Fruit fly (Drosophila melanogaster) whole organism, wandering third instar larva: ENCODE measurements around the gene CG11655.
A peak's percentile ranks its signal among the peaks of the same experiment; 100 is the strongest.

Experiments used
- Abd-B ChIP-seq: fragments of >200 bp; optimal IDR thresholded peaks from 2 replicates; lab custom pipeline; 2017; ENCODE audit warnings: missing biosample characterization, missing genetic modification characterization
- CG32264 ChIP-seq: fragments of 200-800 bp; sonication (Bioruptor generic); optimal IDR thresholded peaks from 2 replicates; lab custom pipeline; 2016; ENCODE audit warnings: missing biosample characterization, missing genetic modification characterization
- CrebA ChIP-seq: fragments of 200-800 bp; sonication (Bioruptor generic); optimal IDR thresholded peaks from 2 replicates; lab custom pipeline; 2016; ENCODE audit warnings: missing biosample characterization, mild to moderate bottlenecking, missing genetic modification characterization, borderline replicate concordance
- Dif ChIP-seq: fragments of 200-275, 200-300 bp; sonication (Bioruptor generic); optimal IDR thresholded peaks from 2 replicates; lab custom pipeline; 2018; ENCODE audit warnings: missing biosample characterization, missing genetic modification characterization; ENCODE audit not compliant: partially characterized antibody
- GATAd ChIP-seq: sonication (Bioruptor generic); optimal IDR thresholded peaks from 2 replicates; lab custom pipeline; 2016; ENCODE audit warnings: missing biosample characterization, missing genetic modification characterization
- HLH106 ChIP-seq: fragments of 200-800 bp; optimal IDR thresholded peaks from 3 replicates; lab custom pipeline; 2019; ENCODE audit warnings: missing biosample characterization, mild to moderate bottlenecking, missing genetic modification characterization, moderate library complexity
- Hnf4 ChIP-seq: fragments of 200-800 bp; sonication (Bioruptor generic); optimal IDR thresholded peaks from 2 replicates; lab custom pipeline; 2016; ENCODE audit warnings: missing biosample characterization, mild to moderate bottlenecking, missing genetic modification characterization
- Hr78 ChIP-seq: fragments of >200 bp; optimal IDR thresholded peaks from 2 replicates; lab custom pipeline; 2017; ENCODE audit warnings: missing biosample characterization, missing genetic modification characterization
- Hr83 ChIP-seq: fragments of 200-300 bp; sonication (Bioruptor generic); optimal IDR thresholded peaks from 2 replicates; lab custom pipeline; 2016; ENCODE audit warnings: missing biosample characterization, mild to moderate bottlenecking, missing genetic modification characterization, moderate library complexity; ENCODE audit not compliant: poor library complexity, severe bottlenecking
- Jra ChIP-seq: sonication (Bioruptor generic); optimal IDR thresholded peaks from 2 replicates; lab custom pipeline; 2016; ENCODE audit warnings: missing biosample characterization, missing genetic modification characterization
- Mio ChIP-seq: sonication (Bioruptor generic); optimal IDR thresholded peaks from 2 replicates; lab custom pipeline; 2016; ENCODE audit warnings: missing biosample characterization, missing genetic modification characterization
- Rel ChIP-seq, 2 experiments: fragments of 200-800 bp; sonication (Bioruptor generic) in 1 of 2; optimal IDR thresholded peaks; 2 replicates in 1 of 2; 3 replicates in 1 of 2; lab custom pipeline; 2016 to 2019; ENCODE audit warnings: mild to moderate bottlenecking in 2 of 2, missing biosample characterization in 2 of 2, missing genetic modification characterization in 2 of 2, moderate library complexity in 1 of 2
- Sp1 ChIP-seq: fragments of 200-800 bp; sonication (Bioruptor generic); optimal IDR thresholded peaks from 3 replicates; lab custom pipeline; 2019; ENCODE audit warnings: missing biosample characterization, mild to moderate bottlenecking, missing genetic modification characterization, moderate library complexity
- Vsx2 ChIP-seq: fragments of 200-300, 225-300 bp; sonication (Bioruptor generic); optimal IDR thresholded peaks from 2 replicates; lab custom pipeline; 2018; ENCODE audit warnings: missing biosample characterization, missing genetic modification characterization; ENCODE audit not compliant: partially characterized antibody
- br ChIP-seq: fragments of 200-800 bp; sonication (Bioruptor generic); optimal IDR thresholded peaks from 2 replicates; lab custom pipeline; 2016; ENCODE audit warnings: missing biosample characterization, missing genetic modification characterization
- brk ChIP-seq: fragments of 200-800 bp; sonication (Bioruptor generic); optimal IDR thresholded peaks from 2 replicates; lab custom pipeline; 2016; ENCODE audit warnings: missing biosample characterization, mild to moderate bottlenecking, missing genetic modification characterization
- dl ChIP-seq, 2 experiments: fragments of 175-275, 200-275 bp in 1 of 2; fragments of 200-275 bp in 1 of 2; sonication (Bioruptor generic); optimal IDR thresholded peaks; lab custom pipeline; 2018; ENCODE audit warnings: mild to moderate bottlenecking in 2 of 2, missing biosample characterization in 2 of 2, missing genetic modification characterization in 2 of 2, moderate library complexity in 2 of 2; ENCODE audit not compliant: partially characterized antibody in 2 of 2, insufficient read depth in 1 of 2
- dmrt93B ChIP-seq: fragments of 200-800 bp; sonication (Bioruptor generic); optimal IDR thresholded peaks from 2 replicates; lab custom pipeline; 2018; ENCODE audit warnings: missing biosample characterization, mild to moderate bottlenecking, missing genetic modification characterization
- dsf ChIP-seq: sonication (Bioruptor generic); optimal IDR thresholded peaks from 2 replicates; lab custom pipeline; 2016; ENCODE audit warnings: missing biosample characterization, missing genetic modification characterization, borderline replicate concordance
- ey ChIP-seq: fragments of 200-800 bp; sonication (Bioruptor generic); optimal IDR thresholded peaks from 2 replicates; lab custom pipeline; 2016; ENCODE audit warnings: missing biosample characterization, missing genetic modification characterization
- foxo ChIP-seq, 2 experiments: fragments of 200-800 bp; sonication (Bioruptor generic); optimal IDR thresholded peaks; 2 replicates in 1 of 2; 3 replicates in 1 of 2; lab custom pipeline; 2016 to 2017; ENCODE audit warnings: missing biosample characterization in 2 of 2, missing genetic modification characterization in 2 of 2
- fru ChIP-seq: fragments of 200-800 bp; sonication (Bioruptor generic); optimal IDR thresholded peaks from 3 replicates; lab custom pipeline; 2016; ENCODE audit warnings: missing biosample characterization, mild to moderate bottlenecking, missing genetic modification characterization
- h ChIP-seq: fragments of 200-800 bp; sonication (Bioruptor generic); optimal IDR thresholded peaks from 3 replicates; lab custom pipeline; 2016; ENCODE audit warnings: missing biosample characterization, mild to moderate bottlenecking, missing genetic modification characterization
- jim ChIP-seq: fragments of 175-275, 200-325 bp; sonication (Bioruptor generic); optimal IDR thresholded peaks from 2 replicates; lab custom pipeline; 2016; ENCODE audit warnings: missing biosample characterization, mild to moderate bottlenecking, missing genetic modification characterization
- lola ChIP-seq: fragments of >200 bp; optimal IDR thresholded peaks from 2 replicates; lab custom pipeline; 2017; ENCODE audit warnings: missing biosample characterization, missing genetic modification characterization
- psq ChIP-seq: fragments of 200-800 bp; sonication (Bioruptor generic); optimal IDR thresholded peaks from 3 replicates; lab custom pipeline; 2017; ENCODE audit warnings: missing biosample characterization, mild to moderate bottlenecking, missing genetic modification characterization, moderate library complexity
- rgr ChIP-seq: fragments of 200-800 bp; sonication (Bioruptor generic); optimal IDR thresholded peaks from 3 replicates; lab custom pipeline; 2016; ENCODE audit warnings: missing biosample characterization, mild to moderate bottlenecking, missing genetic modification characterization
- sage ChIP-seq: fragments of 200-800 bp; sonication (Bioruptor generic); optimal IDR thresholded peaks from 2 replicates; lab custom pipeline; 2016; ENCODE audit warnings: missing biosample characterization, mild to moderate bottlenecking, missing genetic modification characterization
- tai ChIP-seq: sonication (Bioruptor generic); optimal IDR thresholded peaks from 2 replicates; lab custom pipeline; 2016; ENCODE audit warnings: missing biosample characterization, missing genetic modification characterization

Gene CG11655

DNA sequence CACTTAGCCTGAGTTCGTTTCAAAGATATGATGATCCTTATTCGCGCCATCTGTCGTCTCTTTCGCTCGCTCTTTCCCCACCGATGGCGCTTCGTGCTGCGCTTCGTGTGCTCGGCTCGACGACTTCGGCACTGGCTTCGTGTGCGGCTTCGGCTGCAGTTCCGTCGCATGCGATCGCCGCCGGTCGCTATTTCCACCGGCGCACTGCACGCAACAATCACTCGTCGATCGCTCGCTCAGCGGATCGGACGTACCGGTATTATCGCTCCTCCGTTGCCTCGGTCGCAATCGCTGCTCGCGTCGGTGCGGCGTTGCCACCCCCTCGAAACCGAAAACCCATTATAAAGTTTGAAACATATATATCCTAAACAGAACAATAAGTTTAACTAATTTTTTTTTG is 45.5 kb downstream of the CG11655 start:
- TF ChIP-seq Sp1 (GFP tag; lab: Kevin White, UChicago) = peak; percentile 54
- no peak for TF ChIP-seq CrebA
- TF ChIP-seq jim (GFP tag; lab: Kevin White, UChicago) = no peak
- TF ChIP-seq HLH106 (tag; lab: Kevin White, UChicago) = peak; percentile 7
- TF ChIP-seq foxo (GFP tag; optimal IDR thresholded peaks at IDR 0.05; lab: Kevin White, UChicago) = peak in 1 of 2 experiments; percentile 26
- TF ChIP-seq fru (GFP tag; lab: Kevin White, UChicago) = peak; percentile 12
- peak; percentile 12 for TF ChIP-seq tai (GFP tag; lab: Kevin White, UChicago)
- peak; percentile 55 for TF ChIP-seq h
- no peak for TF ChIP-seq dl (GFP tag; optimal IDR thresholded peaks at IDR 0.05; lab: Kevin White, UChicago; ENCODE audit: insufficient read depth in 1 of 2, partially characterized antibody in 2 of 2)
- peak; percentile 42 for TF ChIP-seq rgr (GFP tag; lab: Kevin White, UChicago)
- peak; percentile 42 for TF ChIP-seq br (GFP tag; lab: Kevin White, UChicago)
- peak; percentile 57 for TF ChIP-seq Dif
- TF ChIP-seq brk = no peak
- no peak for TF ChIP-seq Vsx2 (GFP tag; lab: Kevin White, UChicago)
- no peak for TF ChIP-seq Mio (GFP tag; lab: Kevin White, UChicago)
- TF ChIP-seq Abd-B (GFP tag; lab: Kevin White, UChicago) = no peak
- no peak for TF ChIP-seq Hr78
- no peak for TF ChIP-seq dmrt93B (GFP tag; lab: Kevin White, UChicago)
- TF ChIP-seq Hnf4 = peak; percentile 45
- no peak for TF ChIP-seq CG32264 (GFP tag; lab: Kevin White, UChicago)
- no peak for TF ChIP-seq sage (GFP tag; lab: Kevin White, UChicago)
- TF ChIP-seq GATAd = no peak
- TF ChIP-seq lola (GFP tag; lab: Kevin White, UChicago) = no peak
- TF ChIP-seq Rel (GFP tag; optimal IDR thresholded peaks at IDR 0.05; lab: Kevin White, UChicago) = no peak
- peak; percentile 41 for TF ChIP-seq Rel (tag; optimal IDR thresholded peaks at IDR 0.05; lab: Kevin White, UChicago)
- TF ChIP-seq ey (GFP tag; lab: Kevin White, UChicago) = no peak
- TF ChIP-seq Hr83 (GFP tag; lab: Kevin White, UChicago) = peak; percentile 66
- TF ChIP-seq, all 38 proteins: peak for 12

DNA sequence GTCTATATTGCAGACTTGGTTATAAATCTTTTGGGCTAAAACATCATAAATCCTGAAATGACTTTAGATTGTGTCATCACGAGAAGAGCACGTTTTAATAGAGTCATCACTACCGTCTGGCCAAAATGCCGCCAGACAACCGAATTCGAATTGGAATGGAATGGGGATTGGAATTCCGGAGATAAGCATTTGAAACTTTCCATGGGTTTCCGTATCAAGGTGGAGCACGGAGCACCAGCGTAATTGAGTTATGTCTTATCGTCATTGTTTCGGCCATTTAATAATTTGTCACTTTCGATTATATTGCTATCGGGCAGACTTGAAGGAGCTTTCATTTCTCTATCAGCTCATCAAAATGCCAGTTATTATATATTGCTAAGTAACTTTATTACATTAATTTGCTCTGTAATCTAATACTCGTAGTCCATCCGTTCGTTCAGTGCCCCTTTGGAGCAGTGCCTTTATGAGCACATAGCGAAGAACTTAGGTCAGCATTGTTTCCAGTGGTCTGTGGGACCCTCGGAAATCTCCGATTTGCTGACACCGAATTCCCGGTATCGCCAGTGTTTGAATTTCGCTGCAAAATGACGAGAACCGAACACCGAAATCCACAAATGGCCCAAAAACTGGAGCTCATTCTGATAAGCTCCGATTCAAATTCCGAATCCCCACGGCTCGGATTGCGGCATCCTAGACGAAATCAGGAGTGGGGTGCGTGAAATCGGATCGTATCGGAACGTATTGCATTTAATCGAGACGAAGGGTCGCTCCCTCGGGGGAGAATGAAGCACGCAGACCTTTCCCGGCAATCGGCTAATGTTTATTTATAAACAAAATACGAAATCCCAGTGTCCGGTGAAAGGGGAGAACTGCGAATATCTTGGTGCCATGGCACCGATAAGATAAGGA is 47.0 kb downstream of the CG11655 start:
- TF ChIP-seq br (GFP tag; lab: Kevin White, UChicago) = peak; percentile 55
- TF ChIP-seq HLH106 (tag; lab: Kevin White, UChicago) = no peak
- no peak for TF ChIP-seq Rel (GFP tag; optimal IDR thresholded peaks at IDR 0.05; lab: Kevin White, UChicago)
- peak; percentile 41 for TF ChIP-seq Rel (tag; optimal IDR thresholded peaks at IDR 0.05; lab: Kevin White, UChicago)
- TF ChIP-seq, all 38 proteins: peak for 2

DNA sequence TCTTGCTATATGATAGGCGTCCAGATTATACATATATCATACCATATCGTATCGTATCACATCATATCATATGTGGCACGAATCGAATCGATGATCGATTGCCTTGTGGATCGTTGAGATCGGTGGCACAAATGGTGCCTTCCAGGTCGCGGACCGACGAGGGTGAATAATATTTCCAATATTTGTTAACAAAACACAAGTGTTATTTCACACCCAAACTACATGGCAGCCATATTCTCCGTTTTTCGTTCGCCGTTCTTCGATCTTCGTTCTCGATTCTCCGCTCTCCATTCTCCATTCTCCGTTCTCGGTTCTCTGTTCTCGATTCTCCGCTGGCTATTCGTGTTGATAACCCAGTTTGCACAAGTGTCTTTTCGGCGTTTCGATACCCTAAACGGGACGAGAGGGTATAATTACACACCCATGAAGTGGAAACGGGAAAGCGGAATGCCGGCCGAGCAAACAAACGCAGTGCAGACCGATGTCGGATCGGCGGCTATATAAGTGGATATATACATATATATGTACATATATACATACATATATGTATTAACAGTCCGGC is 48.5 kb downstream of the CG11655 start:
- no peak for TF ChIP-seq Vsx2 (GFP tag; lab: Kevin White, UChicago)
- no peak for TF ChIP-seq Hnf4
- TF ChIP-seq h = no peak
- TF ChIP-seq CG32264 (GFP tag; lab: Kevin White, UChicago) = no peak
- TF ChIP-seq Hr78 = no peak
- no peak for TF ChIP-seq Mio (GFP tag; lab: Kevin White, UChicago)
- no peak for TF ChIP-seq jim (GFP tag; lab: Kevin White, UChicago)
- TF ChIP-seq rgr (GFP tag; lab: Kevin White, UChicago) = peak; percentile 25
- peak; percentile 45 for TF ChIP-seq psq (GFP tag; lab: Kevin White, UChicago)
- no peak for TF ChIP-seq Dif
- TF ChIP-seq dl (GFP tag; optimal IDR thresholded peaks at IDR 0.05; lab: Kevin White, UChicago; ENCODE audit: insufficient read depth in 1 of 2, partially characterized antibody in 2 of 2) = peak in 1 of 2 experiments; percentile 39
- no peak for TF ChIP-seq Sp1 (GFP tag; lab: Kevin White, UChicago)
- TF ChIP-seq dsf (GFP tag; lab: Kevin White, UChicago) = no peak
- no peak for TF ChIP-seq Abd-B (GFP tag; lab: Kevin White, UChicago)
- no peak for TF ChIP-seq CrebA
- peak; percentile 75 for TF ChIP-seq Hr83 (GFP tag; lab: Kevin White, UChicago)
- TF ChIP-seq, all 38 proteins: peak for 4

DNA sequence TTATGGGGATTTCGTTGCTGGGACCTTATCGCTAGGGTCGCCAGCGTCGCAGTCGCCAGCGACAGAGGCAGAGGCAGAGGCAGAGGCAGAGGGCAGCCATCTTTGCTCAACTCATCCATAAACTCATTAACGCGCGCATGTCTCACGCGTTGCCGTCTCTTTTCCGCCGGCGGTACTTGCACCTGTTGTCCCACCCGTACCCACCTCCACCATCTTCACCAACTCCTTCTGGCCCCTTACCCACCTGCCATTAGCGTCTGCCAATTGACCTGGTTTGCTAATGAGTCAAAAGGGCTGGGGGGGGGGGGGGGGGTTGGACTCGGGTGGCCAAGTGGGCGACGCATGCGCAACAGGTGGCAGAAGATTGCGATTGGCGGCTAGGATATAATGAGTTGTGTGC is 49.6 kb downstream of the CG11655 start:
- TF ChIP-seq GATAd (no peak), Sp1 (GFP tag; lab: Kevin White, UChicago) (no peak), Jra (GFP tag; lab: Kevin White, UChicago) (no peak), Rel (GFP tag; optimal IDR thresholded peaks at IDR 0.05; lab: Kevin White, UChicago) (no peak), Rel (tag; optimal IDR thresholded peaks at IDR 0.05; lab: Kevin White, UChicago) (peak; percentile 48), Abd-B (GFP tag; lab: Kevin White, UChicago) (no peak), Vsx2 (GFP tag; lab: Kevin White, UChicago) (no peak)
